Worm (Caenorhabditis elegans): ENCODE data around the gene T18D3.1.

ce11 chrX:12438266-12438665 lies 16.3 kb upstream of the T18D3.1 start:
- TF ChIP-seq nhr-12 (tag; optimal IDR thresholded peaks at IDR 0.05) (no peak), mdl-1 (tag; optimal IDR thresholded peaks at IDR 0.05) (no peak), sox-4 (tag; optimal IDR thresholded peaks at IDR 0.05) (no peak), Y116A8C.19 (tag; optimal IDR thresholded peaks at IDR 0.05; ENCODE audit: borderline replicate concordance) (no peak), ama-1 (optimal IDR thresholded peaks at IDR 0.05) (no peak), fos-1 (tag; optimal IDR thresholded peaks at IDR 0.05) (no peak), snpc-4 (tag; optimal IDR thresholded peaks at IDR 0.05) (no peak), C16A3.4 (tag; optimal IDR thresholded peaks at IDR 0.05) (no peak), unc-86 (tag; optimal IDR thresholded peaks at IDR 0.05) (no peak), ztf-11 (tag; optimal IDR thresholded peaks at IDR 0.05) (no peak), nhr-237 (tag; optimal IDR thresholded peaks at IDR 0.05) (no peak), zag-1 (tag; optimal IDR thresholded peaks at IDR 0.05) (no peak), elt-3 (tag; optimal IDR thresholded peaks at IDR 0.05) (no peak)

Data from whole organism, L1 larva.